Worm (Caenorhabditis elegans): ENCODE data around the gene ZK666.8.

ZK666.8 gene

DNA sequence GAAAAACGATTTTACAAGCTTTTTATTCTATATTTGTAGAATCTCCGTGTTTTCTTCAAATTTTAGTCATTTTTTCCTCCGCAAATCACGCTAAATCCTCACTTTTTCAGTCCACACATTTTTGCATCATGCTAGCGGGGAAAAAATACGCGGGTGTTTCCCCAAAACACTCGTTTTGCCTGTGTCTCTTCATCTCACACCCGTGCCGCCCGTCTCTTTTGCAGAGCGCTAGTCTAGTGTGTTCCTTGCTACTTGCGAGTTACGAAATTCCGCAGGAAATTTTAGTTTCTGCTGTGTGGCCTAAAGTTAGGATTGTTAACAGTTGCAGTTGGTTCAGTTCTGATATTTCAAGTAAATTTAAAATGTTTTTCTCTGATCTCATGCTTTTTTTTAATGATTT, 47.2 kb downstream of the ZK666.8 start (continued):
- peak; percentile 50 for TF ChIP-seq repo-1 (tag; optimal IDR thresholded peaks at IDR 0.05)
- TF ChIP-seq ama-1 (optimal IDR thresholded peaks at IDR 0.05) = no peak
- TF ChIP-seq ama-1 (GFP tag; optimal IDR thresholded peaks at IDR 0.05) = no peak
- peak; percentile 46; the same call in 1 of the 2 replicates for TF ChIP-seq B0336.3 (GFP tag; IDR thresholded peaks at IDR 0.05)
- TF ChIP-seq attf-6 (GFP tag; IDR thresholded peaks at IDR 0.05) = no peak
- peak; percentile 8 for TF ChIP-seq die-1 (tag; optimal IDR thresholded peaks at IDR 0.05)
- no peak for TF ChIP-seq F39B2.1 (GFP tag; IDR thresholded peaks at IDR 0.05)
- no peak for TF ChIP-seq B0019.2 (GFP tag; conservative IDR thresholded peaks at IDR 0.05)
- TF ChIP-seq nfyb-1 (GFP tag; IDR thresholded peaks at IDR 0.05) = peak; percentile 35; the same call in 1 of the 2 replicates
- TF ChIP-seq pbrm-1 (GFP tag; IDR thresholded peaks at IDR 0.05) = no peak
- no peak for TF ChIP-seq Y95B8A.8 (GFP tag; IDR thresholded peaks at IDR 0.05)
- TF ChIP-seq B0035.1 (tag; optimal IDR thresholded peaks at IDR 0.05) = no peak
- TF ChIP-seq let-526 (GFP tag; IDR thresholded peaks at IDR 0.05) = no peak
- TF ChIP-seq madf-10 (tag; optimal IDR thresholded peaks at IDR 0.05) = no peak
- TF ChIP-seq nhr-179 (tag; optimal IDR thresholded peaks at IDR 0.05) = no peak
- 0 out of 2 replicates have a peak, but pooled peaks have one; percentile 40 for TF ChIP-seq cebp-2 (GFP tag; IDR thresholded peaks at IDR 0.05)
- no peak for TF ChIP-seq tlf-1 (GFP tag; optimal IDR thresholded peaks at IDR 0.05)

- TF ChIP-seq Y95B8A.8 (GFP tag; IDR thresholded peaks at IDR 0.05) (no peak), gei-17 (GFP tag; optimal IDR thresholded peaks at IDR 0.05) (no peak), nhr-90 (tag; optimal IDR thresholded peaks at IDR 0.05) (no peak), mel-28 (tag; optimal IDR thresholded peaks at IDR 0.05; ENCODE audit: borderline replicate concordance) (no peak), die-1 (tag; optimal IDR thresholded peaks at IDR 0.05) (no peak), lsl-1 (GFP tag; optimal IDR thresholded peaks at IDR 0.05) (peak; percentile 76), K12H6.12 (tag; optimal IDR thresholded peaks at IDR 0.05) (no peak), attf-6 (GFP tag; IDR thresholded peaks at IDR 0.05) (no peak), egl-44 (GFP tag; IDR thresholded peaks at IDR 0.05) (no peak), nhr-179 (tag; optimal IDR thresholded peaks at IDR 0.05) (no peak), attf-3 (GFP tag; conservative IDR thresholded peaks at IDR 0.05) (no peak), ztf-28 (GFP tag; IDR thresholded peaks at IDR 0.05) (no peak), hrde-1 (tag; optimal IDR thresholded peaks at IDR 0.05; ENCODE audit: borderline replicate concordance) (no peak), pbrm-1 (GFP tag; IDR thresholded peaks at IDR 0.05) (no peak), nfya-2 (GFP tag; IDR thresholded peaks at IDR 0.05) (no peak), F49E8.2 (tag; optimal IDR thresholded peaks at IDR 0.05; ENCODE audit: insufficient read depth) (no peak), hlh-26 (GFP tag; conservative IDR thresholded peaks at IDR 0.05) (no peak), F39B2.1 (GFP tag; IDR thresholded peaks at IDR 0.05) (no peak), hmg-20 (GFP tag; IDR thresholded peaks at IDR 0.05) (no peak), akir-1 (GFP tag; optimal IDR thresholded peaks at IDR 0.05) (no peak), snpc-3.4 (tag; optimal IDR thresholded peaks at IDR 0.05) (peak; percentile 28), B0035.1 (tag; optimal IDR thresholded peaks at IDR 0.05) (no peak), fkh-3 (tag; optimal IDR thresholded peaks at IDR 0.05) (no peak), madf-8 (GFP tag; conservative IDR thresholded peaks at IDR 0.05) (peak; percentile 86), hlh-12 (tag; optimal IDR thresholded peaks at IDR 0.05) (no peak), ztf-25 (GFP tag; IDR thresholded peaks at IDR 0.05) (no peak), T26A5.8 (tag; optimal IDR thresholded peaks at IDR 0.05) (no peak), xnd-1 (tag; optimal IDR thresholded peaks at IDR 0.05) (peak; percentile 57), ztf-6 (GFP tag; IDR thresholded peaks at IDR 0.05) (no peak), somi-1 (GFP tag; optimal IDR thresholded peaks at IDR 0.05) (no peak), sea-2 (GFP tag; IDR thresholded peaks at IDR 0.05) (no peak), madf-6 (GFP tag; IDR thresholded peaks at IDR 0.05) (peak; percentile 83)
These were observed 47.8 kb downstream of the ZK666.8 start for ce11 chrII:10444971-10445707.
